Worm (Caenorhabditis elegans) whole organism, early embryonic: Measurements from ENCODE around the gene acy-1.
A peak's percentile ranks its signal among the peaks of the same experiment; 100 is the strongest.

Source experiments
- B0310.2 ChIP-seq: sonication (generic microtip); optimal IDR thresholded peaks from 2 replicates; lab custom pipeline; 2016; ENCODE audit warnings: mild to moderate bottlenecking, missing genetic modification characterization, missing compliant biosample characterization
- F13C5.2 ChIP-seq: sonication (generic microtip); optimal IDR thresholded peaks from 2 replicates; lab custom pipeline; 2017; ENCODE audit warnings: mild to moderate bottlenecking, missing genetic modification characterization, inconsistent platforms, missing compliant biosample characterization
- aly-1 ChIP-seq: sonication (generic microtip); optimal IDR thresholded peaks from 2 replicates; lab custom pipeline; 2016; ENCODE audit warnings: missing genetic modification characterization, missing compliant biosample characterization
- ama-1 ChIP-seq: fragments of 150-350 bp; optimal IDR thresholded peaks from 2 replicates; lab custom pipeline; 2014
- ceh-13 ChIP-seq: fragments of 200-800 bp; sonication (Bioruptor generic); optimal IDR thresholded peaks from 2 replicates; lab custom pipeline; 2018; ENCODE audit warnings: mild to moderate bottlenecking, missing genetic modification characterization, missing compliant biosample characterization
- ceh-36 ChIP-seq: sonication (generic microtip); optimal IDR thresholded peaks from 2 replicates; lab custom pipeline; 2016; ENCODE audit warnings: missing genetic modification characterization, inconsistent platforms, missing compliant biosample characterization
- ets-7 ChIP-seq: sonication (generic microtip); optimal IDR thresholded peaks from 2 replicates; lab custom pipeline; 2016; ENCODE audit warnings: missing genotype, missing genetic modification characterization, missing compliant biosample characterization
- flt-1 ChIP-seq: fragments of 200-800 bp; sonication (Bioruptor generic); IDR thresholded peaks from 2 replicates; pipeline ENCODE4 v1.3.6; 2022; ENCODE audit warnings: missing genetic modification characterization, missing compliant biosample characterization
- hmbx-1 ChIP-seq: sonication (generic microtip); optimal IDR thresholded peaks from 2 replicates; lab custom pipeline; 2016; ENCODE audit warnings: mild to moderate bottlenecking, missing genetic modification characterization, missing compliant biosample characterization
- hmg-4 ChIP-seq: fragments of 200-800 bp; sonication (Bioruptor generic); optimal IDR thresholded peaks from 2 replicates; lab custom pipeline; 2018; ENCODE audit warnings: mild to moderate bottlenecking, missing genetic modification characterization, missing compliant biosample characterization
- hnd-1 ChIP-seq: sonication (generic microtip); optimal IDR thresholded peaks from 2 replicates; lab custom pipeline; 2016; ENCODE audit warnings: missing genetic modification characterization, missing compliant biosample characterization
- pes-1 ChIP-seq: fragments of 200-800 bp; sonication (Bioruptor generic); IDR thresholded peaks from 2 replicates; pipeline ENCODE4 v1.3.6; 2022; ENCODE audit warnings: missing genetic modification reagents, missing genetic modification characterization, missing compliant biosample characterization
- scrt-1 ChIP-seq: fragments of 200-800 bp; sonication (Bioruptor generic); IDR thresholded peaks from 2 replicates; pipeline ENCODE4 v1.3.6; 2022; ENCODE audit warnings: missing genetic modification characterization, missing compliant biosample characterization
- sea-1 ChIP-seq: fragments of 200-800 bp; sonication (Bioruptor generic); conservative IDR thresholded peaks from 2 replicates; pipeline ENCODE4 v1.3.6; 2022; ENCODE audit warnings: missing genetic modification characterization, missing compliant biosample characterization
- tbx-11 ChIP-seq: fragments of 200-800 bp; sonication (Bioruptor generic); IDR thresholded peaks from 2 replicates; pipeline ENCODE4 v1.3.6; 2022; ENCODE audit warnings: missing genetic modification characterization, missing compliant biosample characterization
- tbx-37 ChIP-seq: fragments of 200-800 bp; sonication (Bioruptor generic); conservative IDR thresholded peaks from 2 replicates; pipeline ENCODE4 v1.3.6; 2022; ENCODE audit warnings: missing genetic modification reagents, missing genetic modification characterization, missing compliant biosample characterization
- tra-4 ChIP-seq: sonication (generic microtip); optimal IDR thresholded peaks from 2 replicates; lab custom pipeline; 2017; ENCODE audit warnings: missing genetic modification characterization, missing compliant biosample characterization

The acy-1 gene

DNA sequence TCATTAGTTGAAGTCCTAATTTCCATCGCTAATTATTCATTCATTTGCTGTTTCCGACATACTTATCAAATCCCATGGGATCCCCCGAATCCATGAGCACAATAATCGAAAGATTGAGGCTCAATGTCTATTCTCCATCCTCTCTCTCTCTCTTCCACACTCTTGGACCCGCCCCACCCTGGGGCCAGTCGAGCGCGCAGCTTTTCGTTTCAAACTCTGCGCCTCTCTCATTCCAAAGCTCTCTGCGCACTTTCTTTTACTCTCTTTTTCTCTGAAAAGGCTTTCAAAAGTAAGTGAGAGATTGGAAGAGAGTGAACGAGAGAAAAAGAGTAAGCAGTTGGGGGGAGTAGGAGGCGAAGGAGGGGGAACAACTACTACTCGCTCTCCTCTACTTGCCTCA is at the start of gene acy-1:
acy-1 (plus strand) TSS at position 346 of the 400 bp plus-strand sequence.
- TF ChIP-seq hmg-4 (GFP tag; lab: Kevin White, UChicago) (peak; percentile 56), tra-4 (no peak), hnd-1 (tag; lab: Kevin White, UChicago) (no peak), aly-1 (no peak), F13C5.2 (tag; lab: Kevin White, UChicago) (peak; percentile 11), hmbx-1 (tag; lab: Kevin White, UChicago) (no peak), sea-1 (GFP tag; lab: Robert Waterston, UW) (no peak), scrt-1 (GFP tag; lab: Robert Waterston, UW) (no peak; the same call in 1 of the 2 replicates), ets-7 (tag; lab: Kevin White, UChicago) (no peak), tbx-37 (GFP tag; lab: Robert Waterston, UW) (no peak), flt-1 (no peak), ceh-13 (no peak), ama-1 (no peak), pes-1 (GFP tag; lab: Robert Waterston, UW) (no peak)

DNA sequence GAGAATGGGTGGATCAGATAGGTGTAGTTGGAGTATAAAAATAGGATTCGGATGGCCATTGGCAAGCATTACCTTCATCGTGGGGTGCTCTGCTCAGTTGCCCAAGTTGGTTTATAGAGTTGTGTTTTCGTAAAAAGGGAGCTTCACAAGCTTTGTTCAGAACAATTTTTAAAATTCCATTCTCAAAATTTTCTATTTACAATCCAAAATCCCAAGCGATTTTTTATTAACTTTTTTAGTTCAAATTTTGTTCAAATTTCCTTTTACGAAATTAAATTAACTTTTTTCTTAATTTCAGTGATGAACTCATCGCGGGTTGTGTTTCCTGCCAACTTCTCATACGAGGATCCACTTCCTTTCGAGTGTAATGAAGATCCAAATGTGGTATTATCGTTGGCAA is 44.4 kb upstream of the acy-1 start, which contains the start of gene srg-10:
srg-10 (plus strand) TSS at position 301 of the 400 bp plus-strand sequence.
- TF ChIP-seq scrt-1 (GFP tag; lab: Robert Waterston, UW) (no peak), ama-1 (no peak), F13C5.2 (tag; lab: Kevin White, UChicago) (no peak), ets-7 (tag; lab: Kevin White, UChicago) (no peak), hmg-4 (GFP tag; lab: Kevin White, UChicago) (no peak), B0310.2 (tag; lab: Kevin White, UChicago) (no peak)

- TF ChIP-seq B0310.2 (tag; lab: Kevin White, UChicago) (no peak), tbx-11 (GFP tag; lab: Robert Waterston, UW) (no peak), ets-7 (tag; lab: Kevin White, UChicago) (no peak), flt-1 (no peak), aly-1 (no peak), ama-1 (no peak), ceh-13 (no peak)
These were observed 41.9 kb upstream of the acy-1 start, which contains the start of gene srg-11 for ce11 chrIII:4679963-4680484. Gene srg-11, plus strand, starts transcription at chrIII:4680013.

- TF ChIP-seq tra-4 (no peak), F13C5.2 (tag; lab: Kevin White, UChicago) (no peak), tbx-11 (GFP tag; lab: Robert Waterston, UW) (no peak), B0310.2 (tag; lab: Kevin White, UChicago) (no peak), ceh-13 (no peak), flt-1 (no peak)
These were observed 34.8 kb upstream of the acy-1 start for ce11 chrIII:4687134-4687533.

DNA sequence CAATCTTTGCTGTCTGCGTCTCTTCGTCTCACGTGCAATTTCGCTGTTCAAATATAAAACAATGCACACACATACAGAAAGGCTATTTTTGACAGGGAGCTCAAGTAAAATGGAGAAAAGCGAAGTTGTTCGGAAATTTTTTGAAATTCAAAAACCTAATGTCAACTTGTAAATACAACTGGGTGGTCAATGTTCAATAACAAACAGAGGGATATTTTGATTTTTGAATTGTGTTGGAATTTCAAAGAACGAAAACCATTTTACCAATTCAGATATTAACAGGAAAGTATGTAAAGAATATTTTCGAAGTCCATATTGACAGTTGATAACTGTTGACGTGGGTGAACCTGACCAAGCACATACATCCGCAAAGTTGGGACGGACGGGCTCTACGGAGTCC is 33.5 kb upstream of the acy-1 start, which contains the start of gene tag-243:
tag-243 (minus strand) TSS at position 101 of the 400 bp plus-strand sequence.
- TF ChIP-seq sea-1 (GFP tag; lab: Robert Waterston, UW): no peak

DNA sequence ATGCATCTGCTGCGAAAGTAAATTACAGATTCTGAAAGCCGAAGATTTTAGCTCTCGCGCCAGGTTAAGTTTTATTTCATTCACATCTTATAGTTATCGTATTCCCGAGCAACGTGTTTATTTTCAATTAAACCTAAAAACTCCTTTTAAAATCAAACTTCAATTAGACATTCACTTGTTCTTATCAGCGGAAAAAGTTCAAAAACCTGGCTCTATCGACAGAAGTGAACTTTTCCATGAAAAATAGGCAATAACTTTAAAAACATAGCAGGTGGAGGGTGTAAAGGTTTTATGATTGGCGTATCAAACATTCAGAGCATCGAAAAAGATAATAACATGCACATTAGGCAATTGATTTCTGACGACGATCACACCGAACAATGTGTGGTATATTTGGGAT is 32.9 kb upstream of the acy-1 start, which contains the start of gene ppat-1:
ppat-1 (plus strand) TSS at position 316 of the 400 bp plus-strand sequence.
- TF ChIP-seq B0310.2 (tag; lab: Kevin White, UChicago) (no peak), tra-4 (no peak), flt-1 (no peak), hmg-4 (GFP tag; lab: Kevin White, UChicago) (no peak), hnd-1 (tag; lab: Kevin White, UChicago) (no peak), tbx-11 (GFP tag; lab: Robert Waterston, UW) (no peak), ceh-36 (tag; lab: Kevin White, UChicago) (no peak), ama-1 (no peak), tbx-37 (GFP tag; lab: Robert Waterston, UW) (no peak), sea-1 (GFP tag; lab: Robert Waterston, UW) (no peak)

ce11 chrIII:4689595-4689994 is 32.3 kb upstream of the acy-1 start:
- peak; percentile 84 for TF ChIP-seq ceh-36 (tag; lab: Kevin White, UChicago)
- TF ChIP-seq aly-1: peak; percentile 13
- peak; percentile 76 for TF ChIP-seq tbx-37 (GFP tag; lab: Robert Waterston, UW)
- TF ChIP-seq ets-7 (tag; lab: Kevin White, UChicago): peak; percentile 32
- no peak for TF ChIP-seq pes-1 (GFP tag; lab: Robert Waterston, UW)
- peak; percentile 80 for TF ChIP-seq ceh-13
- TF ChIP-seq hmbx-1 (tag; lab: Kevin White, UChicago): peak; percentile 44
- TF ChIP-seq hnd-1 (tag; lab: Kevin White, UChicago): peak; percentile 64
- peak; percentile 91 for TF ChIP-seq hmg-4 (GFP tag; lab: Kevin White, UChicago)
- no peak for TF ChIP-seq ama-1
- peak; percentile 76 for TF ChIP-seq flt-1
- peak; percentile 88 for TF ChIP-seq scrt-1 (GFP tag; lab: Robert Waterston, UW)
- peak; percentile 69 for TF ChIP-seq B0310.2 (tag; lab: Kevin White, UChicago)
- TF ChIP-seq tbx-11 (GFP tag; lab: Robert Waterston, UW): peak; percentile 83
- TF ChIP-seq tra-4: peak; percentile 76
- no peak; the same call in 1 of the 2 replicates for TF ChIP-seq sea-1 (GFP tag; lab: Robert Waterston, UW)
- TF ChIP-seq F13C5.2 (tag; lab: Kevin White, UChicago): peak; percentile 41

DNA sequence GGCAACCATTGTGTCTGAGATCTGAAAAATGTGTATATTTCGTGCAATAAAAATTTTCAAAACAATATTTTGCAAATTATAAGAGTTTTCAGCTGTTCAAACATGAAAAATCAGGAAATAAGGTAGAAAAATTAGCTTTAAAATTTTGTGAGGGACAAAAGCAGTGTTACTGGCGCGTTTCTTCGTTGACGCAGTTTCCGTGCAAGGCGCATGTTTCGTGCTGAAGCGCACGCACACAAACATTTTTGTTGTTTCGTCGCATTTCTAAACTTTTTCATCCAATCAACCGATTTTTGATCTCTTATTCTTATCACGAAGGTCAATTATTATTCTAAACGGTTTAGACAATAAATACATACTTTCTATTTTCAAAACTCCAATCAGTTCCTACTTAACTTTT is 28.6 kb upstream of the acy-1 start, which contains the start of gene nifk-1:
nifk-1 (minus strand) TSS at position 27 of the 400 bp plus-strand sequence.
- TF ChIP-seq ets-7 (tag; lab: Kevin White, UChicago) (no peak), tbx-11 (GFP tag; lab: Robert Waterston, UW) (no peak), tra-4 (no peak), hmg-4 (GFP tag; lab: Kevin White, UChicago) (no peak), hmbx-1 (tag; lab: Kevin White, UChicago) (no peak), aly-1 (no peak), F13C5.2 (tag; lab: Kevin White, UChicago) (peak; percentile 60), ama-1 (no peak), ceh-36 (tag; lab: Kevin White, UChicago) (no peak), flt-1 (no peak), B0310.2 (tag; lab: Kevin White, UChicago) (no peak), tbx-37 (GFP tag; lab: Robert Waterston, UW) (peak; percentile 38; the same call in 1 of the 2 replicates), sea-1 (GFP tag; lab: Robert Waterston, UW) (0 out of 2 replicates have a peak, but pooled peaks have one; percentile 5), ceh-13 (no peak), scrt-1 (GFP tag; lab: Robert Waterston, UW) (peak; percentile 34; the same call in 1 of the 2 replicates), hnd-1 (tag; lab: Kevin White, UChicago) (no peak), pes-1 (GFP tag; lab: Robert Waterston, UW) (no peak)
